Fruit fly (Drosophila melanogaster) whole organism, embryonic: Measurements from ENCODE around the gene CG32313.

Source experiments
- ATbp ChIP-seq: fragments of 200-800 bp; sonication (Bioruptor generic); optimal IDR thresholded peaks from 2 replicates; lab custom pipeline; 2017; ENCODE audit warnings: missing biosample characterization, mild to moderate bottlenecking, missing genetic modification characterization, missing genetic modification reagents
- Awh ChIP-seq: fragments of 200-800 bp; sonication (Bioruptor generic); IDR thresholded peaks from 2 replicates; pipeline ENCODE4, ENCODE4 v1.3.6; 2022; ENCODE audit warnings: missing biosample characterization, missing genetic modification characterization
- CG12219 ChIP-seq: fragments of 200-800 bp; sonication (Bioruptor generic); optimal IDR thresholded peaks from 3 replicates; lab custom pipeline; 2018; ENCODE audit warnings: missing biosample characterization, mild to moderate bottlenecking, missing genetic modification characterization
- CG1233 ChIP-seq: fragments of 200-800 bp; sonication (Bioruptor generic); optimal IDR thresholded peaks from 4 replicates; lab custom pipeline; 2018; ENCODE audit warnings: missing biosample characterization, mild to moderate bottlenecking, missing genetic modification characterization
- CG15514 ChIP-seq: fragments of 200-800 bp; sonication (Bioruptor generic); optimal IDR thresholded peaks from 3 replicates; lab custom pipeline; 2017; ENCODE audit warnings: missing biosample characterization, missing genetic modification characterization, mild to moderate bottlenecking, moderate library complexity, missing genetic modification reagents
- CG16863 ChIP-seq: fragments of 200-800 bp; sonication (Bioruptor generic); optimal IDR thresholded peaks from 3 replicates; lab custom pipeline; 2016; ENCODE audit warnings: missing biosample characterization, missing genetic modification characterization
- CG18262 ChIP-seq: fragments of 200-800 bp; optimal IDR thresholded peaks from 3 replicates; lab custom pipeline; 2019; ENCODE audit warnings: missing biosample characterization, mild to moderate bottlenecking, missing genetic modification characterization, moderate library complexity
- CG2120 ChIP-seq: fragments of 200-800 bp; sonication (Bioruptor generic); optimal IDR thresholded peaks from 3 replicates; lab custom pipeline; 2016; ENCODE audit warnings: missing biosample characterization, missing genetic modification characterization
- CG2889 ChIP-seq: fragments of 200-800 bp; sonication (Bioruptor generic); IDR thresholded peaks from 3 replicates; pipeline ENCODE4 v1.3.6; 2022; ENCODE audit warnings: missing biosample characterization, missing genetic modification characterization
- CG31441 ChIP-seq: fragments of 200-800 bp; sonication (Bioruptor generic); IDR thresholded peaks from 2 replicates; pipeline ENCODE4 v1.3.6; 2022; ENCODE audit warnings: missing biosample characterization, missing genetic modification characterization
- CG3847 ChIP-seq: fragments of 200-800 bp; sonication (Bioruptor generic); IDR thresholded peaks from 2 replicates; pipeline ENCODE4 v1.3.6; 2022; ENCODE audit warnings: missing biosample characterization, missing genetic modification characterization
- CG4707 ChIP-seq: fragments of 200-800 bp; sonication (Bioruptor generic); optimal IDR thresholded peaks from 2 replicates; lab custom pipeline; 2018; ENCODE audit warnings: missing biosample characterization, mild to moderate bottlenecking, missing genetic modification characterization, moderate library complexity
- CG5953 ChIP-seq: fragments of 200-800 bp; sonication (Bioruptor generic); IDR thresholded peaks from 2 replicates; pipeline ENCODE4 v1.3.6; 2022; ENCODE audit warnings: missing biosample characterization, missing genetic modification characterization
- CTCF ChIP-seq: fragments of 200-800 bp; sonication (Bioruptor generic); optimal IDR thresholded peaks from 2 replicates; lab custom pipeline; 2017; ENCODE audit warnings: missing biosample characterization, mild to moderate bottlenecking, missing genetic modification characterization, moderate library complexity
- CoRest ChIP-seq: fragments of 200-800 bp; sonication (Bioruptor generic); optimal IDR thresholded peaks from 3 replicates; lab custom pipeline; 2018; ENCODE audit warnings: missing biosample characterization, mild to moderate bottlenecking, missing genetic modification characterization, moderate library complexity
- CrebB ChIP-seq: fragments of 200-800 bp; sonication (Bioruptor generic); optimal IDR thresholded peaks from 3 replicates; lab custom pipeline; 2018; ENCODE audit warnings: missing biosample characterization, mild to moderate bottlenecking, missing genetic modification characterization
- E2f1 ChIP-seq: fragments of 200-800 bp; sonication (Bioruptor generic); IDR thresholded peaks from 2 replicates; pipeline ENCODE4 v1.3.6; 2022; ENCODE audit warnings: missing biosample characterization, missing genetic modification characterization
- ERR ChIP-seq: fragments of 200-800 bp; sonication (Bioruptor generic); optimal IDR thresholded peaks from 2 replicates; lab custom pipeline; 2016; ENCODE audit warnings: missing biosample characterization, missing genetic modification characterization
- Fer2 ChIP-seq: fragments of 200-800 bp; sonication (Bioruptor generic); optimal IDR thresholded peaks from 2 replicates; lab custom pipeline; 2018; ENCODE audit warnings: missing biosample characterization, mild to moderate bottlenecking, missing genetic modification characterization, moderate library complexity
- H15 ChIP-seq: fragments of 200-800 bp; sonication (Bioruptor generic); IDR thresholded peaks from 3 replicates; pipeline ENCODE4 v1.3.6; 2022; ENCODE audit warnings: missing biosample characterization, missing genetic modification characterization
- HLH4C ChIP-seq: fragments of 200-800 bp; sonication (Bioruptor generic); IDR thresholded peaks from 3 replicates; pipeline ENCODE4 v1.3.6; 2022; ENCODE audit warnings: missing biosample characterization, missing genetic modification characterization; ENCODE audit not compliant: partially characterized antibody
- HmgD ChIP-seq: fragments of 200-800 bp; sonication (Bioruptor generic); optimal IDR thresholded peaks from 3 replicates; lab custom pipeline; 2016; ENCODE audit warnings: missing biosample characterization, missing genetic modification characterization
- Mad ChIP-seq: fragments of 200-800 bp; sonication (Bioruptor generic); optimal IDR thresholded peaks from 2 replicates; lab custom pipeline; 2016; ENCODE audit warnings: missing biosample characterization, missing genetic modification characterization
- NK7.1 ChIP-seq: fragments of 200-800 bp; sonication (Bioruptor generic); optimal IDR thresholded peaks from 3 replicates; lab custom pipeline; 2016; ENCODE audit warnings: missing biosample characterization, missing genetic modification characterization
- Poxn ChIP-seq: fragments of 200-800 bp; sonication (Bioruptor generic); IDR thresholded peaks from 2 replicates; pipeline ENCODE4 v1.3.6; 2022; ENCODE audit warnings: missing biosample characterization, missing genetic modification characterization
- az2 ChIP-seq: fragments of 200-800 bp; sonication (Bioruptor generic); optimal IDR thresholded peaks from 3 replicates; lab custom pipeline; 2016; ENCODE audit warnings: missing biosample characterization, missing genetic modification characterization
- bcd ChIP-seq: fragments of 200-800 bp; sonication (Bioruptor generic); optimal IDR thresholded peaks from 2 replicates; lab custom pipeline; 2017; ENCODE audit warnings: missing biosample characterization, mild to moderate bottlenecking, missing genetic modification characterization
- chif ChIP-seq, 2 experiments: fragments of 200-800 bp; sonication (Bioruptor generic); optimal IDR thresholded peaks; 3 replicates each; lab custom pipeline; 2016; ENCODE audit warnings: missing biosample characterization in 2 of 2, missing genetic modification characterization in 2 of 2
- dm ChIP-seq: fragments of 200-800 bp; sonication (Bioruptor generic); optimal IDR thresholded peaks from 3 replicates; lab custom pipeline; 2016; ENCODE audit warnings: missing biosample characterization, missing genetic modification characterization
- dmrt99B ChIP-seq: fragments of 200-800 bp; sonication (Bioruptor generic); optimal IDR thresholded peaks from 2 replicates; lab custom pipeline; 2018; ENCODE audit warnings: missing biosample characterization, mild to moderate bottlenecking, missing genetic modification characterization, moderate library complexity
- dysf ChIP-seq: fragments of 200-800 bp; sonication (Bioruptor generic); IDR thresholded peaks from 3 replicates; pipeline ENCODE4 v1.3.6; 2022; ENCODE audit warnings: missing biosample characterization, missing genetic modification characterization
- ems ChIP-seq: fragments of 200-800 bp; sonication (Bioruptor generic); optimal IDR thresholded peaks from 3 replicates; lab custom pipeline; 2016; ENCODE audit warnings: missing biosample characterization, missing genetic modification characterization
- en ChIP-seq: fragments of 200-800 bp; sonication (Bioruptor generic); optimal IDR thresholded peaks from 2 replicates; lab custom pipeline; 2016; ENCODE audit warnings: missing biosample characterization, missing genetic modification characterization
- fd3F ChIP-seq: fragments of 200-800 bp; sonication (Bioruptor generic); optimal IDR thresholded peaks from 2 replicates; lab custom pipeline; 2018; ENCODE audit warnings: missing biosample characterization, mild to moderate bottlenecking, missing genetic modification characterization, moderate library complexity
- fd64A ChIP-seq: fragments of 200-800 bp; sonication (Bioruptor generic); optimal IDR thresholded peaks from 3 replicates; lab custom pipeline; 2018; ENCODE audit warnings: missing biosample characterization, mild to moderate bottlenecking, missing genetic modification characterization
- gem ChIP-seq: fragments of 200-800 bp; sonication (Bioruptor generic); optimal IDR thresholded peaks from 2 replicates; lab custom pipeline; 2019; ENCODE audit warnings: missing biosample characterization, mild to moderate bottlenecking, missing genetic modification characterization, moderate library complexity
- gsb-n ChIP-seq: fragments of 200-800 bp; sonication (Bioruptor generic); optimal IDR thresholded peaks from 3 replicates; lab custom pipeline; 2018; ENCODE audit warnings: missing biosample characterization, mild to moderate bottlenecking, missing genetic modification characterization
- hkb ChIP-seq, 2 experiments: fragments of 200-800 bp in 1 of 2; fragments of >200 bp in 1 of 2; sonication (Bioruptor generic) in 1 of 2; IDR thresholded peaks in 1 of 2; optimal IDR thresholded peaks in 1 of 2; 2 replicates each; pipeline versions ENCODE4 v1.3.6 to Lab custom; 2017 to 2022; ENCODE audit warnings: missing biosample characterization in 1 of 2, missing genetic modification characterization in 1 of 2
- jumu ChIP-seq: fragments of 200-800 bp; sonication (Bioruptor generic); optimal IDR thresholded peaks from 3 replicates; lab custom pipeline; 2016; ENCODE audit warnings: missing biosample characterization, missing genetic modification characterization
- lab ChIP-seq: fragments of 200-800 bp; sonication (Bioruptor generic); optimal IDR thresholded peaks from 3 replicates; lab custom pipeline; 2017; ENCODE audit warnings: missing biosample characterization, missing genetic modification characterization, mild to moderate bottlenecking, moderate library complexity, missing genetic modification reagents
- nau ChIP-seq: fragments of 200-800 bp; sonication (Bioruptor generic); optimal IDR thresholded peaks from 3 replicates; lab custom pipeline; 2017; ENCODE audit warnings: missing biosample characterization, mild to moderate bottlenecking, missing genetic modification characterization, missing genetic modification reagents
- nerfin-2 ChIP-seq: fragments of 200-800 bp; sonication (Bioruptor generic); IDR thresholded peaks from 2 replicates; pipeline ENCODE4 v1.3.6; 2022; ENCODE audit warnings: missing biosample characterization, missing genetic modification characterization; ENCODE audit not compliant: partially characterized antibody
- sc ChIP-seq, 3 experiments: fragments of >200 bp in 2 of 3; fragments of 200-800 bp in 1 of 3; sonication (Bioruptor generic) in 1 of 3; optimal IDR thresholded peaks; 2 replicates in 2 of 3; 3 replicates in 1 of 3; lab custom pipeline; 2017; ENCODE audit warnings: mild to moderate bottlenecking in 1 of 3, missing biosample characterization in 1 of 3, missing genetic modification characterization in 1 of 3, missing genetic modification reagents in 1 of 3
- sd ChIP-seq: fragments of 200-800 bp; sonication (Bioruptor generic); optimal IDR thresholded peaks from 3 replicates; lab custom pipeline; 2018; ENCODE audit warnings: missing biosample characterization, mild to moderate bottlenecking, missing genetic modification characterization, moderate library complexity
- sens-2 ChIP-seq: fragments of 200-800 bp; sonication (Bioruptor generic); IDR thresholded peaks from 2 replicates; pipeline ENCODE4 v1.3.6; 2022; ENCODE audit warnings: missing biosample characterization, missing genetic modification characterization
- sisA ChIP-seq: fragments of 200-800 bp; sonication (Bioruptor generic); IDR thresholded peaks from 2 replicates; pipeline ENCODE4 v1.3.6; 2022; ENCODE audit warnings: missing biosample characterization, missing genetic modification characterization
- so ChIP-seq: fragments of 200-800 bp; sonication (Bioruptor generic); IDR thresholded peaks from 3 replicates; pipeline ENCODE4 v1.3.6; 2022; ENCODE audit warnings: missing biosample characterization, missing genetic modification characterization
- sr ChIP-seq: fragments of 200-800 bp; sonication (Bioruptor generic); IDR thresholded peaks from 3 replicates; pipeline ENCODE4 v1.3.6; 2022; ENCODE audit warnings: missing biosample characterization, missing genetic modification characterization
- usp ChIP-seq: fragments of >200 bp; optimal IDR thresholded peaks from 2 replicates; lab custom pipeline; 2017; ENCODE audit warnings: missing biosample characterization, missing genetic modification characterization

The CG32313 gene

DNA sequence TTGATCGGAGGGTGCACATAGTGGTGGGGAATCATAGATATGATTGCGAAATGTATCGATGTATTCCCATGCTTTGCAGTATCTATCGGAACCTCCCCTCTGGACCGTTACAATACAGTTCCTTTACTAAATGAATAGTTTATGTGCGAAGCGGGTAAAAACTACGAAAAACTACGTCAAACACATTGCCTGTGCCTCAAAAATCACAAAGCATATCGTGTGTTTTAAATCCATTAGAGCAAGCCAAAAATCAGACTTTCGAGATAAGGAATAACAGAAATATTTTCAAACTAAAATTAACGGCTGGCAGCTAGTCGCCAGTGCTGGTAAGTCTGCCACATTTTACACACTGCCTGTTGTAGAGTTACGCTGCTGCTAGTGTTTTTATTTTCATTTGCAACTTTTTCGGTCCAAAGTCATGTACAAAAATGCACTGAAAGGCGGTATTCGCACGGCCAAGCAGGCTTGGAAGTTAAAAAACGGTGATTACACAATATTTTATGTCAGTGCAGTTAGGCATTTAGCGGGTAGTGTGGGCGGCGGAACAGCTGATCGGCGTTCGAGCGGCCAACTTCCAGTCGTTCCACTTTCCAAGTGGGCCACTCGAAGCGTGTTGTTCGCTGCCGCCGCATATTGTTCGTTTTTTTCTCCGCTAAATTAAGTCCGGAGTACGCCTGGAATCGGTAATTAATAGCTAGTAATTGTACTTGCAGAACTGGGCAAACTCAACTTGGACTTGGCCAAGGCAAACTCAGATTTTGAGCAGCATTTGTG lies 28.1 kb downstream of the CG32313 start (continued):
- TF ChIP-seq dm (GFP tag; lab: Kevin White, UChicago): peak; percentile 37
- TF ChIP-seq en (GFP tag; lab: Kevin White, UChicago): peak; percentile 24
- no peak for TF ChIP-seq fd3F (GFP tag; lab: Kevin White, UChicago)
- no peak; the same call in 1 of the 2 replicates for TF ChIP-seq E2f1 (GFP tag; lab: Robert Waterston, UW)
- no peak for TF ChIP-seq usp (GFP tag; lab: Kevin White, UChicago)
- TF ChIP-seq ems (GFP tag; lab: Kevin White, UChicago): peak; percentile 15
- TF ChIP-seq CG12219 (GFP tag; lab: Kevin White, UChicago): no peak
- TF ChIP-seq Mad (GFP tag; lab: Kevin White, UChicago): peak; percentile 77
- TF ChIP-seq CG15514 (GFP tag; lab: Kevin White, UChicago): peak; percentile 93
- no peak for TF ChIP-seq gem (tag; lab: Kevin White, UChicago)
- TF ChIP-seq NK7.1 (GFP tag; lab: Kevin White, UChicago): no peak
- no peak for TF ChIP-seq sc (optimal IDR thresholded peaks at IDR 0.05; lab: Kevin White, UChicago)
- TF ChIP-seq sc (GFP tag; optimal IDR thresholded peaks at IDR 0.05; lab: Kevin White, UChicago): no peak
- TF ChIP-seq CG31441 (GFP tag; lab: Robert Waterston, UW): no peak
- TF ChIP-seq CG16863 (GFP tag; lab: Kevin White, UChicago): peak; percentile 68
- TF ChIP-seq CTCF (GFP tag; lab: Kevin White, UChicago): peak; percentile 48
- TF ChIP-seq dmrt99B (tag; lab: Kevin White, UChicago): no peak
- TF ChIP-seq Fer2: no peak
- TF ChIP-seq CG2889 (GFP tag; lab: Robert Waterston, UW): peak; percentile 43; the same call in 1 of the 3 replicates
- peak; percentile 65 for TF ChIP-seq nerfin-2
- TF ChIP-seq sd: no peak
- TF ChIP-seq dysf (GFP tag; lab: Robert Waterston, UW): peak; percentile 55; the same call in 1 of the 3 replicates
- peak; percentile 41 for TF ChIP-seq CG3847
- no peak for TF ChIP-seq gsb-n (tag; lab: Kevin White, UChicago)
- peak; percentile 74 for TF ChIP-seq CoRest (tag; lab: Kevin White, UChicago)
- peak; percentile 74 for TF ChIP-seq HLH4C (GFP tag; lab: Robert Waterston, UW)
- TF ChIP-seq ATbp (GFP tag; lab: Kevin White, UChicago): no peak
- peak; percentile 50 to 70 for TF ChIP-seq chif (GFP tag; optimal IDR thresholded peaks at IDR 0.05; lab: Kevin White, UChicago)
- TF ChIP-seq ERR (GFP tag; lab: Kevin White, UChicago): peak; percentile 43
- no peak for TF ChIP-seq Poxn
- peak; percentile 80 for TF ChIP-seq jumu (GFP tag; lab: Kevin White, UChicago)
- TF ChIP-seq CG1233 (GFP tag; lab: Kevin White, UChicago): peak; percentile 24
- TF ChIP-seq CG5953: no peak
- peak; percentile 21 for TF ChIP-seq CG18262 (tag; lab: Kevin White, UChicago)
- peak; percentile 71 for TF ChIP-seq sisA (GFP tag; lab: Robert Waterston, UW)
- TF ChIP-seq hkb (optimal IDR thresholded peaks at IDR 0.05; lab: Kevin White, UChicago): no peak
- peak; percentile 78 for TF ChIP-seq hkb (GFP tag; IDR thresholded peaks at IDR 0.05; lab: Robert Waterston, UW)
- no peak for TF ChIP-seq fd64A (GFP tag; lab: Kevin White, UChicago)
- TF ChIP-seq az2 (GFP tag; lab: Kevin White, UChicago): peak; percentile 55
- TF ChIP-seq CrebB (tag; lab: Kevin White, UChicago): no peak
- TF ChIP-seq nau: no peak
- TF ChIP-seq sr (GFP tag; lab: Robert Waterston, UW): peak; percentile 96
- TF ChIP-seq HmgD: peak; percentile 51
- peak; percentile 61 for TF ChIP-seq lab
- peak; percentile 77 for TF ChIP-seq CG2120
- no peak; the same call in 1 of the 2 replicates for TF ChIP-seq sens-2
- peak; percentile 40 for TF ChIP-seq bcd (GFP tag; lab: Kevin White, UChicago)
- peak; percentile 45; the same call in 1 of the 3 replicates for TF ChIP-seq H15 (GFP tag; lab: Robert Waterston, UW)
- 0 out of 3 replicates have a peak, but pooled peaks have one; percentile 48 for TF ChIP-seq so (GFP tag; lab: Robert Waterston, UW)
- TF ChIP-seq Awh (GFP tag; lab: Robert Waterston, UW): 0 out of 2 replicates have a peak, but pooled peaks have one; percentile 43
- TF ChIP-seq CG4707 (GFP tag; lab: Kevin White, UChicago): peak; percentile 23
